Fruit fly (Drosophila melanogaster): ENCODE data around the gene CG42813.

The CG42813 gene

dm6 chr3R:27177567-27177966, 50.8 kb downstream of the CG42813 start (continued):
- no peak for TF ChIP-seq Sox15 (GFP tag; optimal IDR thresholded peaks at IDR 0.05)
- no peak for TF ChIP-seq CG8119 (GFP tag; IDR thresholded peaks at IDR 0.05)
- no peak for TF ChIP-seq CG6163 (GFP tag; IDR thresholded peaks at IDR 0.05)
- peak; percentile 56 for TF ChIP-seq acj6 (GFP tag; optimal IDR thresholded peaks at IDR 0.05)
- TF ChIP-seq CG7368 (GFP tag; optimal IDR thresholded peaks at IDR 0.05) = no peak
- peak; percentile 42 for TF ChIP-seq CG34406 (GFP tag; optimal IDR thresholded peaks at IDR 0.05)
- no peak for TF ChIP-seq Smox (GFP tag; optimal IDR thresholded peaks at IDR 0.05)
- peak; percentile 13 for TF ChIP-seq lz (GFP tag; optimal IDR thresholded peaks at IDR 0.05)
- peak; percentile 75 for TF ChIP-seq Eip78C (GFP tag)
- TF ChIP-seq fd59A (GFP tag; optimal IDR thresholded peaks at IDR 0.05) = peak; percentile 35
- TF ChIP-seq dsx (GFP tag; optimal IDR thresholded peaks at IDR 0.05; ENCODE audit: poor library complexity, severe bottlenecking) = peak; percentile 46
- TF ChIP-seq CG8319 (GFP tag; optimal IDR thresholded peaks at IDR 0.05) = no peak
- TF ChIP-seq CG3919 (GFP tag; optimal IDR thresholded peaks at IDR 0.05) = peak; percentile 39
- TF ChIP-seq CG11902 (GFP tag; optimal IDR thresholded peaks at IDR 0.05) = no peak
- peak; percentile 47 for TF ChIP-seq esn (GFP tag; optimal IDR thresholded peaks at IDR 0.05)
- peak; percentile 50 for TF ChIP-seq OdsH (GFP tag; optimal IDR thresholded peaks at IDR 0.05)
- TF ChIP-seq CG8632 (GFP tag; optimal IDR thresholded peaks at IDR 0.05) = peak; percentile 16
- TF ChIP-seq CG32006 (GFP tag; optimal IDR thresholded peaks at IDR 0.05) = peak; percentile 17
- peak; percentile 7 for TF ChIP-seq vri (GFP tag; optimal IDR thresholded peaks at IDR 0.05)
- peak; percentile 39 for TF ChIP-seq Met (GFP tag; optimal IDR thresholded peaks at IDR 0.05)
- no peak for TF ChIP-seq CG16779 (tag; optimal IDR thresholded peaks at IDR 0.05)
- TF ChIP-seq CG10631 (GFP tag; optimal IDR thresholded peaks at IDR 0.05) = peak; percentile 55
- no peak for TF ChIP-seq Sox14 (GFP tag; optimal IDR thresholded peaks at IDR 0.05)
- no peak for TF ChIP-seq CG11762 (GFP tag; optimal IDR thresholded peaks at IDR 0.05; ENCODE audit: insufficient read depth)
- no peak for TF ChIP-seq Gug (GFP tag; IDR thresholded peaks at IDR 0.05)
- TF ChIP-seq CG10669 (GFP tag; optimal IDR thresholded peaks at IDR 0.05) = peak; percentile 29
- peak; percentile 43 for TF ChIP-seq spab (GFP tag; optimal IDR thresholded peaks at IDR 0.05)
- no peak for TF ChIP-seq eg (GFP tag; IDR thresholded peaks at IDR 0.05)
- TF ChIP-seq Lpt (GFP tag; optimal IDR thresholded peaks at IDR 0.05) = no peak
- no peak for TF ChIP-seq CG4318 (GFP tag; optimal IDR thresholded peaks at IDR 0.05)
- TF ChIP-seq Sox102F (GFP tag; optimal IDR thresholded peaks at IDR 0.05) = no peak
- peak; percentile 31 to 76 for TF ChIP-seq ss (GFP tag; optimal IDR thresholded peaks at IDR 0.05)
- TF ChIP-seq Hr4 (GFP tag; optimal IDR thresholded peaks at IDR 0.05) = no peak
- peak; percentile 48; the same call in 1 of the 2 replicates for TF ChIP-seq CG15336 (GFP tag; IDR thresholded peaks at IDR 0.05)
- TF ChIP-seq net (GFP tag; optimal IDR thresholded peaks at IDR 0.05) = peak; percentile 18

Data from whole organism, prepupa.